Worm (Caenorhabditis elegans): ENCODE results near the gene D2007.2.
A peak's percentile ranks its signal among the peaks of the same experiment; 100 is the strongest.

DNA sequence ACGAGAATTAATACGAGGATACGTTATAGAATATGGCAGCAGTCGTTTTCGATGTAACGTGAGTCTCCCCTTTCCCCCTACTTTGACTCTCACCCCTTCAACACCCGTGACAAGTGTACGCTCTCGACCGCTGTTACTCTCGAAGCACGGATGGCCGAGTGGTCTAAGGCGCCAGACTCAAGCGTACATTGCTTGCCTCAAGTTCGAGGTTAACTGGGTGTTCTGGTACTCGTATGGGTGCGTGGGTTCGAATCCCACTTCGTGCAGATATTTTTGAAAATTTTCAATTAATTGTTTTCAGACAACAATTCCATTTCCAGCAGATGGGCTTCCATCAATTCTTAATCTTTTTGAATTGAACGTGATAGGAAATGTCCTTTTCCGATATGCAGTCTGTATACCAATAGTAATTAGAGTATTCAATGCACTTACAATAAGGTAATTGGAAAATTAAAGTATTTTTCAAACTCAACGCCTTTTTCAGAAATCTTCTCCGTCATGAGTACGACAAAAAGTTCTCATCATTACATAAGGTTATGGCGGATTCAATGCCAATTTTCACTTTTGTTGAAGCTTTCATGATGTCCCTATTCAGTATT lies 39.2 kb upstream of the D2007.2 start:
- TF ChIP-seq nhr-11 (tag; optimal IDR thresholded peaks at IDR 0.05) = no peak
- no peak for TF ChIP-seq fkh-10 (GFP tag; optimal IDR thresholded peaks at IDR 0.05)
- no peak for TF ChIP-seq nhr-28 (tag; optimal IDR thresholded peaks at IDR 0.05)
- peak; percentile 64 for TF ChIP-seq jun-1 (tag; optimal IDR thresholded peaks at IDR 0.05)
- TF ChIP-seq nhr-76 (tag; optimal IDR thresholded peaks at IDR 0.05) = no peak
- TF ChIP-seq nhr-77 (tag; optimal IDR thresholded peaks at IDR 0.05) = no peak

Data from whole organism, L3 larva.